Fruit fly (Drosophila melanogaster): Measurements from ENCODE around the gene CG13877.

Gene CG13877

DNA sequence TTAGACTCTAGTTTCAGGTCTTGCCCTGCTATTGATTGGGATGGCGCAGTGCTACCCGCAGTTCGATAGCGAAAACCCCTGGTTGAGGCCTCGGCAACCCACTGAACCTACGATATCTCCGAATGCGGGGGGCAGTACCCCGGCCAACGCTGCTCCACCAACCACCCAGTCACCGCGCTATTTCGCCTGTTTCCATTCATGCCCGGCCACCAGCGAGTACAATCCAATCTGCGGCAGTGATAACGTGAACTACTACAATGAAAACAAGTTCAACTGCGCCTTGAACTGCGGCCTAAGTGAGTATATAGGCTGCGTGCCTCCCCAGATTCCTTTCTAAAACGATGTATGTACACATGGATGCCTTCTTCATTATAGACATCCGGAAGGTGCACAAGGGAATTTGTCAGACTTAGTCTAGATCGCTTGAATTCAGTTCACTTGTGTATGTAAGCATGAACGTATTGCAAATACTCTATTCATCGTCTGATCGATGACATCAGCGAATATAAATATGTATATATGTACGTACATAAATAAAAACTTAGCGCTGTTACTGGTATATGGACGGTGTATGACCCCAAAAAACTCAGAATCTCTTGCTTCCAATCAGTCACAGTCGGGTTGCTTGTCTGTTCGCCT lies at the start of gene CG13877:
Gene CG13877, plus strand, starts transcription at position 589 of the 639 bp plus-strand sequence.
- TF ChIP-seq sim (GFP tag; IDR thresholded peaks at IDR 0.05) (no peak), jigr1 (GFP tag; IDR thresholded peaks at IDR 0.05) (no peak), Lhr (GFP tag; optimal IDR thresholded peaks at IDR 0.05) (no peak), sug (tag; optimal IDR thresholded peaks at IDR 0.05) (peak; percentile 79), Chrac-16 (GFP tag; optimal IDR thresholded peaks at IDR 0.05) (no peak), Awh (GFP tag; IDR thresholded peaks at IDR 0.05) (no peak), Med (GFP tag) (peak; percentile 6), H2.0 (GFP tag; IDR thresholded peaks at IDR 0.05) (no peak), CG15514 (GFP tag; optimal IDR thresholded peaks at IDR 0.05) (no peak), CG14965 (GFP tag; optimal IDR thresholded peaks at IDR 0.05; ENCODE audit: borderline replicate concordance) (no peak), pros (GFP tag; optimal IDR thresholded peaks at IDR 0.05) (no peak), ase (GFP tag; IDR thresholded peaks at IDR 0.05) (no peak), Bteb2 (GFP tag; optimal IDR thresholded peaks at IDR 0.05) (no peak), CG34376 (GFP tag; optimal IDR thresholded peaks at IDR 0.05) (peak; percentile 11), CG3995 (GFP tag; optimal IDR thresholded peaks at IDR 0.05) (no peak), CG13624 (GFP tag; optimal IDR thresholded peaks at IDR 0.05) (no peak)

DNA sequence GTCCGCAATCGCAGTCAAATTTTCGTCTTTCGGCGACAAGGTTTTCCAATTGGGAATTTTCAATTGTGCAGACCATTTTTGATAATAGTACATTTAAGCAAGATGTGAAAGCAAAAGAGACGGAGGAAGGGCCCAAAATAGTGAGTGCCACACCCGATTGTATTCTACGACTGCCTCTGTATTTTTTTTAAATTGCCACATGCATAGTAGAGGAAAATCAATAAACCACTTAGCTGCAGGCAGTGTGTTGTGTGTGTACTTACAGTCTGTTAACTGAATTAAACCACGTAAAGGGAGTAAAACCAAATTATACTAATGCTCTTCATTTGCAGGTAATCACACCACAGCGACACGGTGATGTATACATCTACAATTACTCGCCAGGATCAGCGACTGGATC lies 46.1 kb upstream of the CG13877 start:
- TF ChIP-seq Aef1 (GFP tag; IDR thresholded peaks at IDR 0.05) (no peak), onecut (GFP tag; IDR thresholded peaks at IDR 0.05) (peak; percentile 90), Xbp1 (GFP tag; optimal IDR thresholded peaks at IDR 0.05) (no peak), insv (GFP tag; optimal IDR thresholded peaks at IDR 0.05) (peak in 1 of 2 experiments; percentile 77), D19B (GFP tag; optimal IDR thresholded peaks at IDR 0.05) (no peak), otp (GFP tag; IDR thresholded peaks at IDR 0.05) (no peak), MBD-R2 (GFP tag; IDR thresholded peaks at IDR 0.05) (0 out of 2 replicates have a peak, but pooled peaks have one; percentile 21), Elba2 (GFP tag; optimal IDR thresholded peaks at IDR 0.05) (peak; percentile 17)

DNA sequence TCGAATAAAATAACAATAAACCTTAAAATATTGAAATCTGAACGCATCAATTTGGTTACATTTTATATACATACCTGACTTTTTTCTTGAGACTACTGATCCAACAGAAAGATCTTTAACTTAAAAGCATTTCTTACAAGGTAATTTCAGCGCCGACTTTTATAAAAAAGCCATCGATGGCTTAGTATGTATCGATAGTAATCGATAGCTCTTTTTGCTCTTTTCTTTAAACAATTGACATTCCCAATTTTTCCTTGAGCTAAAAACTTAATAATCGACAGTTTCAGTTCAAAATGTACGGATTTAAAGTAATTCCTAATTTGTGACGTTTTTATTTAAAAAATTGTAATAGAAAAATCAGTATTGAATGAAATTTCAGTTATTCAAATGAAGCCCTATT lies 43.4 kb upstream of the CG13877 start:
- TF ChIP-seq Sox102F (GFP tag; optimal IDR thresholded peaks at IDR 0.05) (no peak), zen2 (GFP tag; IDR thresholded peaks at IDR 0.05; ENCODE audit: partially characterized antibody) (peak; percentile 83; the same call in 2 of the 3 replicates), gcm (GFP tag; optimal IDR thresholded peaks at IDR 0.05) (no peak), HLHmδ (GFP tag; optimal IDR thresholded peaks at IDR 0.05) (no peak), onecut (GFP tag; IDR thresholded peaks at IDR 0.05) (no peak), CG13123 (GFP tag; optimal IDR thresholded peaks at IDR 0.05) (no peak), Fer1 (GFP tag; optimal IDR thresholded peaks at IDR 0.05) (peak; percentile 20), Scr (GFP tag; IDR thresholded peaks at IDR 0.05; ENCODE audit: partially characterized antibody) (peak; percentile 89), CG9437 (GFP tag; optimal IDR thresholded peaks at IDR 0.05) (no peak), nmo (GFP tag; optimal IDR thresholded peaks at IDR 0.05) (peak; percentile 19), CG12744 (GFP tag; optimal IDR thresholded peaks at IDR 0.05) (no peak), bowl (GFP tag; IDR thresholded peaks at IDR 0.05) (no peak), Lpt (GFP tag; optimal IDR thresholded peaks at IDR 0.05) (no peak), D (optimal IDR thresholded peaks at IDR 0.05) (no peak), D (GFP tag; optimal IDR thresholded peaks at IDR 0.05) (no peak), nerfin-2 (GFP tag; IDR thresholded peaks at IDR 0.05; ENCODE audit: partially characterized antibody) (peak; percentile 85), Camta (GFP tag; optimal IDR thresholded peaks at IDR 0.05) (no peak), Ssrp (tag; optimal IDR thresholded peaks at IDR 0.05) (no peak), Bdp1 (GFP tag; optimal IDR thresholded peaks at IDR 0.05) (no peak), wdn (GFP tag; IDR thresholded peaks at IDR 0.05) (no peak), CG10979 (tag; optimal IDR thresholded peaks at IDR 0.05) (no peak), CG17802 (tag; optimal IDR thresholded peaks at IDR 0.05) (no peak), Optix (GFP tag; IDR thresholded peaks at IDR 0.05) (no peak), sens-2 (GFP tag; IDR thresholded peaks at IDR 0.05) (no peak), yki (optimal IDR thresholded peaks at IDR 0.05) (no peak), Ravus (GFP tag; IDR thresholded peaks at IDR 0.05) (no peak), CG15601 (tag; optimal IDR thresholded peaks at IDR 0.05) (no peak)
